Fruit fly (Drosophila melanogaster): ENCODE data around the gene CG34173.

CG34173 gene

DNA sequence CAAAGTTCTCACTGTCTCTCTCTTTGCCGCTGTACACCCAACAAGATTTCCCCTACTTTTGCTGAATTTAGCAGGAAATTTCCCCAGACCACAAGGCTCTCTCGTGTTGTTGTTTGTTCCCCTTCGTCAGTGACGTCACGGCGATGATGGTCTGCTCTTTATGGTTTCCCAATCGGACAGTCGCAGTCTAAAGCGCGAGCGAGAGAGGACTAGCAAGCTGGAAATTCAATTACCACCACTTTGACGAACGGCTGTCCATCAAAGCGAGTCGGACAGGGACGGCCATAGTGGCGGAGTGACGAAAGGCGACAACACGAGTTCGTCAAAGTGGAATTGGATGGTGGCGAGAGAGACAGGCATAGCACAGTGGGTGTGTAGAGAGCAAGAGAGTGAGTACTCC lies 29.7 kb downstream of the CG34173 start (continued):
- TF ChIP-seq CG8359 (GFP tag; optimal IDR thresholded peaks at IDR 0.05; ENCODE audit: borderline replicate concordance) (no peak), br (optimal IDR thresholded peaks at IDR 0.05) (no peak), Gsc (GFP tag; IDR thresholded peaks at IDR 0.05) (no peak), CG4360 (GFP tag; IDR thresholded peaks at IDR 0.05) (no peak), CG12942 (GFP tag; optimal IDR thresholded peaks at IDR 0.05) (no peak), otp (GFP tag; IDR thresholded peaks at IDR 0.05) (no peak), CG6254 (GFP tag; optimal IDR thresholded peaks at IDR 0.05) (no peak), da (GFP tag; optimal IDR thresholded peaks at IDR 0.05) (no peak), fd96Cb (tag; optimal IDR thresholded peaks at IDR 0.05) (no peak), CrebB (tag; optimal IDR thresholded peaks at IDR 0.05) (peak; percentile 60), CG12299 (tag; optimal IDR thresholded peaks at IDR 0.05) (no peak), CG6272 (GFP tag; IDR thresholded peaks at IDR 0.05) (no peak; the same call in 1 of the 2 replicates), klu (GFP tag; IDR thresholded peaks at IDR 0.05) (no peak), PHDP (tag; optimal IDR thresholded peaks at IDR 0.05) (no peak), caup (GFP tag; optimal IDR thresholded peaks at IDR 0.05; ENCODE audit: severe bottlenecking) (no peak), ham (GFP tag; IDR thresholded peaks at IDR 0.05) (no peak), CG8281 (tag; optimal IDR thresholded peaks at IDR 0.05) (no peak), CG1024 (GFP tag; IDR thresholded peaks at IDR 0.05) (no peak), gcm2 (GFP tag; optimal IDR thresholded peaks at IDR 0.05) (no peak), CG12769 (tag; optimal IDR thresholded peaks at IDR 0.05) (no peak), oc (tag; optimal IDR thresholded peaks at IDR 0.05) (peak; percentile 26), pum (GFP tag; optimal IDR thresholded peaks at IDR 0.05) (no peak), HmgZ (tag; optimal IDR thresholded peaks at IDR 0.05) (peak; percentile 82), sens-2 (GFP tag; IDR thresholded peaks at IDR 0.05) (no peak), CG7745 (tag; optimal IDR thresholded peaks at IDR 0.05) (peak; percentile 26), CG43689 (GFP tag; IDR thresholded peaks at IDR 0.05) (no peak), Fer2 (tag; optimal IDR thresholded peaks at IDR 0.05) (no peak), Sry-β (GFP tag; optimal IDR thresholded peaks at IDR 0.05) (no peak), CG10209 (GFP tag; optimal IDR thresholded peaks at IDR 0.05) (peak; percentile 35), cas (GFP tag; IDR thresholded peaks at IDR 0.05) (no peak), CG1647 (GFP tag; optimal IDR thresholded peaks at IDR 0.05) (no peak), bsh (GFP tag; optimal IDR thresholded peaks at IDR 0.05) (no peak), CG6813 (GFP tag; optimal IDR thresholded peaks at IDR 0.05) (no peak), CkIIα-i1 (GFP tag; IDR thresholded peaks at IDR 0.05) (no peak), ro (GFP tag; IDR thresholded peaks at IDR 0.05) (no peak), CG10979 (tag; optimal IDR thresholded peaks at IDR 0.05) (no peak), repo (GFP tag; optimal IDR thresholded peaks at IDR 0.05) (no peak), sqz (GFP tag; optimal IDR thresholded peaks at IDR 0.05) (no peak), CG32772 (GFP tag; IDR thresholded peaks at IDR 0.05) (no peak), NFAT (GFP tag; IDR thresholded peaks at IDR 0.05) (no peak), CG3838 (GFP tag; optimal IDR thresholded peaks at IDR 0.05) (no peak), CG7372 (GFP tag; IDR thresholded peaks at IDR 0.05) (no peak), Rx (GFP tag; IDR thresholded peaks at IDR 0.05) (no peak), gfzf (GFP tag; optimal IDR thresholded peaks at IDR 0.05) (no peak), fu2 (GFP tag; optimal IDR thresholded peaks at IDR 0.05) (no peak), pb (GFP tag; optimal IDR thresholded peaks at IDR 0.05) (peak; percentile 65), unpg (GFP tag; optimal IDR thresholded peaks at IDR 0.05) (no peak), pros (GFP tag; optimal IDR thresholded peaks at IDR 0.05) (peak; percentile 52), Meics (GFP tag; optimal IDR thresholded peaks at IDR 0.05) (no peak), tll (GFP tag; optimal IDR thresholded peaks at IDR 0.05) (peak; percentile 72 to 84), Atf-2 (GFP tag; optimal IDR thresholded peaks at IDR 0.05) (no peak), sisA (GFP tag; IDR thresholded peaks at IDR 0.05) (no peak)

Measured in whole organism, embryonic.